Worm (Caenorhabditis elegans) whole organism, late embryonic: ENCODE results near the gene T06D8.2.
A peak's percentile ranks its signal among the peaks of the same experiment; 100 is the strongest.

Experiments
- C08G9.2 ChIP-seq: sonication (generic microtip); optimal IDR thresholded peaks from 2 replicates; lab custom pipeline; 2016; ENCODE audit warnings: mild to moderate bottlenecking, missing genetic modification characterization, moderate library complexity, missing compliant biosample characterization
- C38D4.7 ChIP-seq: fragments of 200-800 bp; sonication (Bioruptor generic); optimal IDR thresholded peaks from 2 replicates; lab custom pipeline; 2018; ENCODE audit warnings: mild to moderate bottlenecking, missing genetic modification characterization, moderate library complexity, missing compliant biosample characterization
- Y22D7AL.16 ChIP-seq: sonication (generic microtip); optimal IDR thresholded peaks from 2 replicates; lab custom pipeline; 2016; ENCODE audit warnings: missing genetic modification characterization, missing compliant biosample characterization
- ceh-14 ChIP-seq: sonication (generic microtip); optimal IDR thresholded peaks from 2 replicates; lab custom pipeline; 2016; ENCODE audit warnings: missing genotype, missing genetic modification characterization, missing compliant biosample characterization
- ceh-18 ChIP-seq: sonication (generic microtip); optimal IDR thresholded peaks from 2 replicates; lab custom pipeline; 2016; ENCODE audit warnings: missing genetic modification characterization, missing compliant biosample characterization
- ceh-2 ChIP-seq: sonication (generic microtip); optimal IDR thresholded peaks from 2 replicates; lab custom pipeline; 2016; ENCODE audit warnings: missing genotype, missing genetic modification characterization, missing compliant biosample characterization
- ceh-24 ChIP-seq: sonication (generic microtip); optimal IDR thresholded peaks from 2 replicates; lab custom pipeline; 2016; ENCODE audit warnings: mild to moderate bottlenecking, missing genetic modification characterization, missing compliant biosample characterization
- ceh-30 ChIP-seq: fragments of 150-350 bp; optimal IDR thresholded peaks from 2 replicates; lab custom pipeline; 2014; ENCODE audit warnings: missing biosample characterization, missing genetic modification characterization
- che-1 ChIP-seq: sonication (generic microtip); optimal IDR thresholded peaks from 2 replicates; lab custom pipeline; 2016; ENCODE audit warnings: mild to moderate bottlenecking, missing genetic modification characterization, missing compliant biosample characterization
- elt-4 ChIP-seq: sonication (generic microtip); optimal IDR thresholded peaks from 2 replicates; lab custom pipeline; 2016; ENCODE audit warnings: missing genetic modification characterization, missing compliant biosample characterization
- ets-4 ChIP-seq: sonication (generic microtip); optimal IDR thresholded peaks from 2 replicates; lab custom pipeline; 2016; ENCODE audit warnings: missing genetic modification characterization, missing compliant biosample characterization
- fkh-6 ChIP-seq: sonication (generic microtip); optimal IDR thresholded peaks from 2 replicates; lab custom pipeline; 2016; ENCODE audit warnings: missing genetic modification characterization, missing compliant biosample characterization
- gmeb-2 ChIP-seq: sonication (generic microtip); optimal IDR thresholded peaks from 2 replicates; lab custom pipeline; 2016; ENCODE audit warnings: missing genetic modification characterization, inconsistent platforms, missing compliant biosample characterization
- hlh-13 ChIP-seq: fragments of 200-800 bp; sonication (Bioruptor generic); optimal IDR thresholded peaks from 2 replicates; lab custom pipeline; 2018; ENCODE audit warnings: mild to moderate bottlenecking, missing genetic modification characterization, missing compliant biosample characterization
- hlh-6 ChIP-seq: sonication (generic microtip); optimal IDR thresholded peaks from 2 replicates; lab custom pipeline; 2016; ENCODE audit warnings: missing genotype, missing genetic modification characterization, missing compliant biosample characterization
- lin-11 ChIP-seq: fragments of 200-800 bp; sonication (Bioruptor generic); optimal IDR thresholded peaks from 2 replicates; lab custom pipeline; 2018; ENCODE audit warnings: mild to moderate bottlenecking, missing genetic modification characterization, missing compliant biosample characterization
- mec-3 ChIP-seq: sonication (generic microtip); optimal IDR thresholded peaks from 2 replicates; lab custom pipeline; 2016; ENCODE audit warnings: borderline replicate concordance, missing genetic modification characterization, missing compliant biosample characterization
- nfya-1 ChIP-seq: sonication (generic microtip); optimal IDR thresholded peaks from 2 replicates; lab custom pipeline; 2017; ENCODE audit warnings: missing genetic modification characterization, mild to moderate bottlenecking, missing compliant biosample characterization, antibody characterized with exemption, moderate library complexity
- nhr-232 ChIP-seq: sonication (generic microtip); optimal IDR thresholded peaks from 2 replicates; lab custom pipeline; 2016; ENCODE audit warnings: missing genetic modification characterization, missing compliant biosample characterization
- npax-4 ChIP-seq: sonication (generic microtip); optimal IDR thresholded peaks from 2 replicates; lab custom pipeline; 2016; ENCODE audit warnings: missing genetic modification characterization, missing compliant biosample characterization
- odd-2 ChIP-seq: sonication (generic microtip); optimal IDR thresholded peaks from 2 replicates; lab custom pipeline; 2017; ENCODE audit warnings: antibody characterized with exemption, mild to moderate bottlenecking, missing genetic modification characterization, missing compliant biosample characterization
- pat-9 ChIP-seq: fragments of 200-800 bp; sonication (Bioruptor generic); optimal IDR thresholded peaks from 2 replicates; lab custom pipeline; 2018; ENCODE audit warnings: mild to moderate bottlenecking, missing genetic modification characterization, moderate library complexity, missing compliant biosample characterization
- pax-1 ChIP-seq: fragments of 150-350 bp; optimal IDR thresholded peaks from 2 replicates; lab custom pipeline; 2014; ENCODE audit warnings: missing biosample characterization, missing genetic modification characterization
- pha-4 ChIP-seq: fragments of 150-350 bp; optimal IDR thresholded peaks from 2 replicates; lab custom pipeline; 2018; ENCODE audit warnings: missing biosample characterization, missing genetic modification reagents, missing genetic modification characterization
- rnt-1 ChIP-seq: sonication (generic microtip); optimal IDR thresholded peaks from 2 replicates; lab custom pipeline; 2016; ENCODE audit warnings: missing genetic modification characterization, missing compliant biosample characterization
- sdc-2 ChIP-seq: sonication (generic microtip); optimal IDR thresholded peaks from 2 replicates; lab custom pipeline; 2016; ENCODE audit warnings: missing genotype, missing genetic modification characterization, missing compliant biosample characterization
- sox-2 ChIP-seq: fragments of 200-800 bp; sonication (Bioruptor generic); IDR thresholded peaks from 2 replicates; pipeline ENCODE4 v1.3.6; 2022; ENCODE audit warnings: missing genetic modification reagents, missing genetic modification characterization, missing compliant biosample characterization
- sox-4 ChIP-seq: sonication (generic microtip); optimal IDR thresholded peaks from 2 replicates; lab custom pipeline; 2017; ENCODE audit warnings: mild to moderate bottlenecking, missing genetic modification characterization, inconsistent platforms, missing compliant biosample characterization
- unc-3 ChIP-seq, 2 experiments: fragments of 200-800 bp in 1 of 2; sonication (Bioruptor generic) in 1 of 2; sonication (generic microtip) in 1 of 2; conservative IDR thresholded peaks in 1 of 2; optimal IDR thresholded peaks in 1 of 2; 2 replicates each; pipeline versions ENCODE4 v1.3.6 to Lab custom; 2016 to 2022; ENCODE audit warnings: missing compliant biosample characterization in 2 of 2, missing genetic modification characterization in 2 of 2, missing genetic modification reagents in 1 of 2
- zip-5 ChIP-seq: sonication (generic microtip); optimal IDR thresholded peaks from 2 replicates; lab custom pipeline; 2016; ENCODE audit warnings: missing genetic modification characterization, missing compliant biosample characterization
- ztf-16 ChIP-seq: sonication (generic microtip); optimal IDR thresholded peaks from 2 replicates; lab custom pipeline; 2017; ENCODE audit warnings: missing genetic modification characterization, missing compliant biosample characterization

The T06D8.2 gene

ce11 chrII:11276879-11277278, 50.4 kb downstream of the T06D8.2 start:
- no peak for TF ChIP-seq ceh-2
- TF ChIP-seq pat-9 (tag; lab: Kevin White, UChicago): no peak
- no peak for TF ChIP-seq ceh-30
- TF ChIP-seq npax-4: no peak
- TF ChIP-seq che-1 (tag; lab: Kevin White, UChicago): no peak
- TF ChIP-seq Y22D7AL.16 (tag; lab: Kevin White, UChicago): no peak
- no peak for TF ChIP-seq fkh-6 (tag; lab: Kevin White, UChicago)
- TF ChIP-seq elt-4 (tag; lab: Kevin White, UChicago): no peak
- TF ChIP-seq mec-3 (tag; lab: Kevin White, UChicago): no peak
- no peak for TF ChIP-seq ceh-14 (tag; lab: Kevin White, UChicago)
- TF ChIP-seq ceh-24 (tag; lab: Kevin White, UChicago): no peak
- TF ChIP-seq sox-4 (tag; lab: Kevin White, UChicago): no peak
- TF ChIP-seq hlh-13 (GFP tag; lab: Kevin White, UChicago): no peak
- no peak for TF ChIP-seq rnt-1 (tag; lab: Kevin White, UChicago)
- TF ChIP-seq C38D4.7 (GFP tag; lab: Kevin White, UChicago): no peak

ce11 chrII:11279971-11280370, 53.5 kb downstream of the T06D8.2 start:
- TF ChIP-seq ztf-16 (tag; lab: Kevin White, UChicago) (no peak), nfya-1 (peak; percentile 93)

- no peak for TF ChIP-seq nhr-232 (tag; lab: Kevin White, UChicago)
- no peak for TF ChIP-seq lin-11 (tag; lab: Kevin White, UChicago)
- TF ChIP-seq unc-3 (GFP tag; conservative IDR thresholded peaks at IDR 0.05; lab: Robert Waterston, UW): no peak
- TF ChIP-seq unc-3 (tag; optimal IDR thresholded peaks at IDR 0.05; lab: Kevin White, UChicago): no peak
- no peak for TF ChIP-seq pha-4 (tag; lab: Kevin White, UChicago)
- TF ChIP-seq odd-2: no peak
- TF ChIP-seq, all 69 proteins: peak for 0
Measured at ce11 chrII:11281177-11281576, 54.7 kb downstream of the T06D8.2 start.

- TF ChIP-seq ets-4 (tag; lab: Kevin White, UChicago) (no peak), sdc-2 (tag; lab: Kevin White, UChicago) (no peak), ceh-18 (tag; lab: Kevin White, UChicago) (no peak), sox-2 (GFP tag; lab: Robert Waterston, UW) (no peak), pax-1 (no peak), fkh-6 (tag; lab: Kevin White, UChicago) (no peak), hlh-6 (no peak), unc-3 (GFP tag; conservative IDR thresholded peaks at IDR 0.05; lab: Robert Waterston, UW) (no peak), unc-3 (tag; optimal IDR thresholded peaks at IDR 0.05; lab: Kevin White, UChicago) (no peak), elt-4 (tag; lab: Kevin White, UChicago) (no peak), lin-11 (tag; lab: Kevin White, UChicago) (no peak), C38D4.7 (GFP tag; lab: Kevin White, UChicago) (no peak), zip-5 (no peak), C08G9.2 (tag; lab: Kevin White, UChicago) (no peak), gmeb-2 (tag; lab: Kevin White, UChicago) (no peak)
Measured at ce11 chrII:11281666-11282065, 55.2 kb downstream of the T06D8.2 start, which contains the start of gene unc-130. Gene unc-130 (plus strand): TSS chrII:11281966.
